Fruit fly (Drosophila melanogaster): ENCODE data around the gene wnd.

Gene wnd

dm6 chr3L:19634788-19635448 lies 665 bp downstream of the wnd start:
- TF ChIP-seq gcm2 (GFP tag; optimal IDR thresholded peaks at IDR 0.05) (no peak), org-1 (GFP tag; optimal IDR thresholded peaks at IDR 0.05) (peak; percentile 52), NfI (GFP tag; optimal IDR thresholded peaks at IDR 0.05) (no peak), Xrp1 (GFP tag; IDR thresholded peaks at IDR 0.05) (peak; percentile 83), CG31388 (GFP tag; optimal IDR thresholded peaks at IDR 0.05) (no peak), trem (tag; optimal IDR thresholded peaks at IDR 0.05) (peak; percentile 63), maf-S (GFP tag; optimal IDR thresholded peaks at IDR 0.05) (no peak), esg (GFP tag; conservative IDR thresholded peaks at IDR 0.05) (peak; percentile 49), bab2 (GFP tag; optimal IDR thresholded peaks at IDR 0.05) (no peak), Hr78 (GFP tag; optimal IDR thresholded peaks at IDR 0.05) (peak in 1 of 2 experiments; percentile 5), run (tag; optimal IDR thresholded peaks at IDR 0.05) (no peak), zfh1 (GFP tag; IDR thresholded peaks at IDR 0.05) (no peak), nerfin-2 (GFP tag; IDR thresholded peaks at IDR 0.05; ENCODE audit: partially characterized antibody) (no peak), Sin3A (optimal IDR thresholded peaks at IDR 0.05) (no peak), Doc2 (GFP tag; IDR thresholded peaks at IDR 0.05) (no peak), gce (GFP tag; IDR thresholded peaks at IDR 0.05) (peak; percentile 33; the same call in 1 of the 3 replicates), H15 (GFP tag; IDR thresholded peaks at IDR 0.05) (no peak), HmgZ (tag; optimal IDR thresholded peaks at IDR 0.05) (peak; percentile 14), CG10462 (GFP tag; optimal IDR thresholded peaks at IDR 0.05) (no peak), phol (tag; optimal IDR thresholded peaks at IDR 0.05) (peak; percentile 89), Usf (GFP tag; optimal IDR thresholded peaks at IDR 0.05) (peak; percentile 4), ssp (GFP tag; IDR thresholded peaks at IDR 0.05) (peak; percentile 70), fru (optimal IDR thresholded peaks at IDR 0.05) (no peak), CG7372 (GFP tag; IDR thresholded peaks at IDR 0.05) (peak; percentile 72), CkIIα-i1 (GFP tag; IDR thresholded peaks at IDR 0.05) (no peak), CG10209 (GFP tag; optimal IDR thresholded peaks at IDR 0.05) (peak; percentile 56), CG13424 (tag; optimal IDR thresholded peaks at IDR 0.05) (peak; percentile 63), zen2 (GFP tag; IDR thresholded peaks at IDR 0.05; ENCODE audit: partially characterized antibody) (no peak), klu (GFP tag; IDR thresholded peaks at IDR 0.05) (no peak; the same call in 1 of the 2 replicates), CG2889 (GFP tag; IDR thresholded peaks at IDR 0.05) (no peak), gsb (GFP tag; IDR thresholded peaks at IDR 0.05) (no peak), CG10979 (tag; optimal IDR thresholded peaks at IDR 0.05) (peak; percentile 92), ac (GFP tag; optimal IDR thresholded peaks at IDR 0.05) (no peak), slbo (GFP tag; IDR thresholded peaks at IDR 0.05) (peak; percentile 88), CG18764 (GFP tag; optimal IDR thresholded peaks at IDR 0.05) (peak; percentile 61), Atf-2 (GFP tag; optimal IDR thresholded peaks at IDR 0.05) (no peak), CG15011 (GFP tag; optimal IDR thresholded peaks at IDR 0.05) (peak; percentile 62), ewg (GFP tag; optimal IDR thresholded peaks at IDR 0.05) (no peak), cas (GFP tag; IDR thresholded peaks at IDR 0.05) (peak; percentile 59; the same call in 1 of the 2 replicates), dati (GFP tag; IDR thresholded peaks at IDR 0.05) (no peak), CG43689 (GFP tag; IDR thresholded peaks at IDR 0.05) (no peak), CG10366 (GFP tag; IDR thresholded peaks at IDR 0.05) (no peak), Adf1 (GFP tag; IDR thresholded peaks at IDR 0.05) (peak; percentile 74), CG14014 (GFP tag; IDR thresholded peaks at IDR 0.05) (peak; percentile 64), insv (GFP tag; optimal IDR thresholded peaks at IDR 0.05) (no peak), CG42726 (GFP tag; IDR thresholded peaks at IDR 0.05; ENCODE audit: partially characterized antibody) (no peak), CG9437 (GFP tag; optimal IDR thresholded peaks at IDR 0.05) (peak; percentile 54), lbe (GFP tag; optimal IDR thresholded peaks at IDR 0.05) (no peak), Sry-δ (GFP tag; optimal IDR thresholded peaks at IDR 0.05) (no peak), pita (GFP tag; optimal IDR thresholded peaks at IDR 0.05) (no peak), Nf-YC (tag; optimal IDR thresholded peaks at IDR 0.05) (peak; percentile 35)

Data from whole organism, embryonic.